Worm (Caenorhabditis elegans) whole organism, L1 larva: Measurements from ENCODE around the gene eef-1A.1.

ENCODE experiments used
- C16A3.4 ChIP-seq: fragments of 150-350 bp; optimal IDR thresholded peaks from 2 replicates; lab custom pipeline; 2014; ENCODE audit warnings: missing biosample characterization, missing genetic modification characterization
- C34B4.2 ChIP-seq: sonication (generic microtip); optimal IDR thresholded peaks from 2 replicates; lab custom pipeline; 2017; ENCODE audit warnings: mild to moderate bottlenecking, missing genetic modification characterization, missing compliant biosample characterization
- aly-2 ChIP-seq: fragments of 150-350 bp; optimal IDR thresholded peaks from 2 replicates; lab custom pipeline; 2014; ENCODE audit warnings: missing biosample characterization, missing genetic modification characterization
- ama-1 ChIP-seq: fragments of 150-350 bp; optimal IDR thresholded peaks from 2 replicates; lab custom pipeline; 2014
- ceh-63 ChIP-seq: fragments of 200-800 bp; sonication (Bioruptor generic); optimal IDR thresholded peaks from 2 replicates; lab custom pipeline; 2018; ENCODE audit warnings: mild to moderate bottlenecking, missing genetic modification characterization, missing compliant biosample characterization
- ceh-8 ChIP-seq: fragments of 200-800 bp; sonication (Bioruptor generic); optimal IDR thresholded peaks from 2 replicates; lab custom pipeline; 2018; ENCODE audit warnings: mild to moderate bottlenecking, missing genetic modification characterization, moderate library complexity, missing compliant biosample characterization
- ceh-82 ChIP-seq, 3 experiments: fragments of 150-350 bp in 1 of 3; sonication (generic microtip) in 2 of 3; optimal IDR thresholded peaks; 2 replicates each; lab custom pipeline; 2014 to 2017; ENCODE audit warnings: missing biosample characterization in 3 of 3, missing genetic modification characterization in 3 of 3
- ceh-88 ChIP-seq: fragments of 200-800 bp; sonication (Bioruptor generic); IDR thresholded peaks from 2 replicates; pipeline ENCODE4 v1.3.6; 2022; ENCODE audit warnings: missing genetic modification characterization, missing compliant biosample characterization
- ceh-90 ChIP-seq: sonication (generic microtip); optimal IDR thresholded peaks from 2 replicates; lab custom pipeline; 2016; ENCODE audit warnings: missing genetic modification characterization, missing compliant biosample characterization
- ces-1 ChIP-seq: fragments of 150-350 bp; optimal IDR thresholded peaks from 2 replicates; lab custom pipeline; 2014; ENCODE audit warnings: missing biosample characterization, missing genetic modification reagents, missing genetic modification characterization
- dpl-1 ChIP-seq, 3 experiments: fragments of 150-350 bp in 2 of 3; sonication (generic microtip) in 1 of 3; optimal IDR thresholded peaks; 2 replicates each; lab custom pipeline; 2014 to 2017; ENCODE audit warnings: missing biosample characterization in 3 of 3, missing genetic modification characterization in 3 of 3, missing genetic modification reagents in 3 of 3
- dsc-1 ChIP-seq: sonication (generic microtip); optimal IDR thresholded peaks from 2 replicates; lab custom pipeline; 2016; ENCODE audit warnings: mild to moderate bottlenecking, missing genetic modification characterization, missing compliant biosample characterization
- efl-1 ChIP-seq, 4 experiments: fragments of 150-350 bp; optimal IDR thresholded peaks in 3 of 4; peaks in 1 of 4; 1 replicate in 1 of 4; 2 replicates in 3 of 4; lab custom pipeline; 2014; ENCODE audit warnings: missing biosample characterization in 2 of 4, missing genetic modification characterization in 2 of 4, missing genetic modification reagents in 2 of 4
- egl-27 ChIP-seq, 2 experiments: fragments of 150-350 bp in 1 of 2; sonication (generic microtip); optimal IDR thresholded peaks; 3 replicates each; lab custom pipeline; 2017 to 2018; ENCODE audit warnings: missing biosample characterization in 2 of 2, missing genetic modification characterization in 2 of 2, missing genetic modification reagents in 2 of 2
- elt-2 ChIP-seq: sonication (generic microtip); optimal IDR thresholded peaks from 2 replicates; lab custom pipeline; 2016; ENCODE audit warnings: missing genetic modification characterization, mild to moderate bottlenecking, inconsistent platforms, missing compliant biosample characterization, missing genetic modification reagents
- elt-3 ChIP-seq, 6 experiments: fragments of 150-350 bp in 1 of 6; sonication (generic microtip); optimal IDR thresholded peaks; 2 replicates each; lab custom pipeline; 2017 to 2018; ENCODE audit warnings: missing biosample characterization in 6 of 6, missing genetic modification characterization in 6 of 6, inconsistent platforms in 1 of 6
- fkh-10 ChIP-seq: sonication (generic microtip); optimal IDR thresholded peaks from 2 replicates; lab custom pipeline; 2017; ENCODE audit warnings: missing biosample characterization, missing genetic modification reagents, missing genetic modification characterization
- fkh-8 ChIP-seq: sonication (generic microtip); optimal IDR thresholded peaks from 2 replicates; lab custom pipeline; 2016; ENCODE audit warnings: mild to moderate bottlenecking, missing genetic modification characterization, missing compliant biosample characterization
- grh-1 ChIP-seq: fragments of 200-800 bp; sonication (Bioruptor generic); IDR thresholded peaks from 2 replicates; pipeline ENCODE4 v1.3.6; 2022; ENCODE audit warnings: missing genetic modification reagents, missing genetic modification characterization, missing compliant biosample characterization
- hlh-17 ChIP-seq: fragments of 200-800 bp; sonication (Bioruptor generic); optimal IDR thresholded peaks from 2 replicates; lab custom pipeline; 2018; ENCODE audit warnings: missing genetic modification characterization, mild to moderate bottlenecking, missing compliant biosample characterization, moderate library complexity, borderline replicate concordance
- hlh-4 ChIP-seq: sonication (generic microtip); optimal IDR thresholded peaks from 2 replicates; lab custom pipeline; 2016; ENCODE audit warnings: mild to moderate bottlenecking, missing genetic modification characterization, missing compliant biosample characterization
- hpl-2 ChIP-seq: fragments of 150-350 bp; optimal IDR thresholded peaks from 2 replicates; lab custom pipeline; 2014; ENCODE audit warnings: missing biosample characterization, missing genetic modification reagents, missing genetic modification characterization
- lin-13 ChIP-seq: fragments of 150-350 bp; optimal IDR thresholded peaks from 2 replicates; lab custom pipeline; 2014; ENCODE audit warnings: missing biosample characterization, missing genetic modification reagents, missing genetic modification characterization
- lin-14 ChIP-seq: fragments of 200-800 bp; sonication (Bioruptor generic); optimal IDR thresholded peaks from 2 replicates; lab custom pipeline; 2018; ENCODE audit warnings: mild to moderate bottlenecking, missing genetic modification characterization, moderate library complexity, missing compliant biosample characterization
- lin-35 ChIP-seq, 2 experiments: fragments of 150-350 bp; optimal IDR thresholded peaks; 2 replicates each; lab custom pipeline; 2014; ENCODE audit warnings: missing biosample characterization in 2 of 2, missing genetic modification characterization in 2 of 2, missing genetic modification reagents in 2 of 2
- lin-39 ChIP-seq: fragments of 150-350 bp; optimal IDR thresholded peaks from 2 replicates; lab custom pipeline; 2014; ENCODE audit warnings: missing biosample characterization, missing genetic modification reagents, missing genetic modification characterization
- lir-3 ChIP-seq: sonication (generic microtip); optimal IDR thresholded peaks from 2 replicates; lab custom pipeline; 2016; ENCODE audit warnings: mild to moderate bottlenecking, missing genetic modification characterization, moderate library complexity, missing compliant biosample characterization; ENCODE audit not compliant: poor library complexity
- mdl-1 ChIP-seq, 2 experiments: fragments of 150-350 bp; optimal IDR thresholded peaks; 2 replicates each; lab custom pipeline; 2014 to 2017; ENCODE audit warnings: missing biosample characterization in 2 of 2, missing genetic modification characterization in 2 of 2, inconsistent platforms in 1 of 2
- mef-2 ChIP-seq: fragments of 150-350 bp; optimal IDR thresholded peaks from 2 replicates; lab custom pipeline; 2014; ENCODE audit warnings: missing biosample characterization, missing genetic modification characterization
- mep-1 ChIP-seq: fragments of 150-350 bp; optimal IDR thresholded peaks from 2 replicates; lab custom pipeline; 2014; ENCODE audit warnings: missing biosample characterization, missing genetic modification characterization
- nhr-12 ChIP-seq: sonication (generic microtip); optimal IDR thresholded peaks from 2 replicates; lab custom pipeline; 2017; ENCODE audit warnings: missing biosample characterization, missing genetic modification characterization
- nhr-19 ChIP-seq: fragments of 200-800 bp; sonication (Bioruptor generic); conservative IDR thresholded peaks from 2 replicates; pipeline ENCODE4 v1.3.6; 2022; ENCODE audit warnings: missing genetic modification characterization, missing compliant biosample characterization
- nhr-28 ChIP-seq: fragments of 150-350 bp; optimal IDR thresholded peaks from 2 replicates; lab custom pipeline; 2014; ENCODE audit warnings: missing biosample characterization, missing genetic modification characterization
- nhr-47 ChIP-seq: sonication (generic microtip); optimal IDR thresholded peaks from 2 replicates; lab custom pipeline; 2016; ENCODE audit warnings: mild to moderate bottlenecking, missing genetic modification characterization, moderate library complexity, missing compliant biosample characterization
- nhr-76 ChIP-seq: sonication (generic microtip); optimal IDR thresholded peaks from 2 replicates; lab custom pipeline; 2017; ENCODE audit warnings: missing biosample characterization, missing genetic modification characterization
- nhr-77 ChIP-seq: fragments of 150-350 bp; optimal IDR thresholded peaks from 2 replicates; lab custom pipeline; 2014; ENCODE audit warnings: missing biosample characterization, missing genetic modification characterization
- nhr-85 ChIP-seq: sonication (generic microtip); peaks from one replicate; lab custom pipeline; 2016; ENCODE audit warnings: missing genetic modification characterization, inconsistent platforms, missing compliant biosample characterization
- pag-3 ChIP-seq: sonication (generic microtip); optimal IDR thresholded peaks from 2 replicates; lab custom pipeline; 2017; ENCODE audit warnings: missing genetic modification characterization, mild to moderate bottlenecking, missing compliant biosample characterization, antibody characterized with exemption, borderline replicate concordance; ENCODE audit not compliant: insufficient read depth
- rnt-1 ChIP-seq: sonication (generic microtip); optimal IDR thresholded peaks from 2 replicates; lab custom pipeline; 2016; ENCODE audit warnings: mild to moderate bottlenecking, missing genetic modification characterization, moderate library complexity, missing compliant biosample characterization
- snpc-4 ChIP-seq: fragments of 150-350 bp; optimal IDR thresholded peaks from 2 replicates; lab custom pipeline; 2014; ENCODE audit warnings: missing biosample characterization, missing genetic modification characterization
- snu-23 ChIP-seq: sonication (generic microtip); optimal IDR thresholded peaks from 2 replicates; lab custom pipeline; 2016; ENCODE audit warnings: missing genetic modification characterization, missing compliant biosample characterization
- sox-4 ChIP-seq: sonication (generic microtip); optimal IDR thresholded peaks from 2 replicates; lab custom pipeline; 2016; ENCODE audit warnings: missing genetic modification characterization, missing compliant biosample characterization
- sptf-1 ChIP-seq: fragments of 150-350 bp; optimal IDR thresholded peaks from 2 replicates; lab custom pipeline; 2014; ENCODE audit warnings: missing biosample characterization, missing genetic modification characterization
- sup-37 ChIP-seq: fragments of 200-800 bp; sonication (Bioruptor generic); optimal IDR thresholded peaks from 2 replicates; lab custom pipeline; 2018; ENCODE audit warnings: mild to moderate bottlenecking, missing genetic modification characterization, missing compliant biosample characterization
- tbx-2 ChIP-seq: sonication (generic microtip); optimal IDR thresholded peaks from 2 replicates; lab custom pipeline; 2016; ENCODE audit warnings: missing genetic modification characterization, missing compliant biosample characterization
- tlp-1 ChIP-seq: fragments of 150-350 bp; optimal IDR thresholded peaks from 2 replicates; lab custom pipeline; 2014; ENCODE audit warnings: missing biosample characterization, missing genetic modification characterization
- unc-130 ChIP-seq: fragments of 150-350 bp; optimal IDR thresholded peaks from 2 replicates; lab custom pipeline; 2017; ENCODE audit warnings: missing biosample characterization, missing genetic modification characterization, inconsistent platforms
- unc-62 ChIP-seq: fragments of 150-350 bp; optimal IDR thresholded peaks from 2 replicates; lab custom pipeline; 2014; ENCODE audit warnings: missing biosample characterization, missing genetic modification reagents, missing genetic modification characterization
- unc-86 ChIP-seq: sonication (generic microtip); optimal IDR thresholded peaks from 2 replicates; lab custom pipeline; 2016; ENCODE audit warnings: missing genetic modification characterization, missing compliant biosample characterization
- vab-15 ChIP-seq: sonication (generic microtip); optimal IDR thresholded peaks from 2 replicates; lab custom pipeline; 2017; ENCODE audit warnings: missing genotype, mild to moderate bottlenecking, missing genetic modification characterization, missing compliant biosample characterization
- xbp-1 ChIP-seq: sonication (generic microtip); optimal IDR thresholded peaks from 2 replicates; lab custom pipeline; 2016; ENCODE audit warnings: missing genetic modification characterization, missing compliant biosample characterization
- zag-1 ChIP-seq: fragments of 150-350 bp; optimal IDR thresholded peaks from 2 replicates; lab custom pipeline; 2014; ENCODE audit warnings: missing biosample characterization, missing genetic modification characterization
- ztf-4 ChIP-seq: fragments of 150-350 bp; optimal IDR thresholded peaks from 2 replicates; lab custom pipeline; 2014; ENCODE audit warnings: missing biosample characterization, missing genetic modification characterization

eef-1A.1 gene

DNA sequence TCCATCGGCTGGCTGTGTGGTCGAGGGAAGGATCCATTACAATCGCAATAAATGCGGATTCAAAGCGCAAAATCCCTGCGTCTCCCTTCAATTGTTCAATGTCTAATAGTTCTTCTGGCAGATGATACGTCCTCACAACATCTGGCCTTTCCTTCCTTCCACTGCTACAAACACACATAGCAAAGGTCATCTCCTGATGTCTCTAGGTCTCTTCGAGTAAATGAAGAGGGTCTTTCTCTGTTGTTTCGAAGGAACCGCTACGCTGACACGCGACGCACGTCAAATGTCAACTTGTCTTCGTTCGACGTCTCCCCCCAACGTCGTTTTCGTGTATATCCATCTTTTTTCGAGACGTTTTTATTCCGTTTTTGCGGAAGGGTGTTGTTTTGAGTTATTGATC, 7.4 kb upstream of the eef-1A.1 start (continued):
- TF ChIP-seq sup-37 (GFP tag; lab: Kevin White, UChicago) (no peak), unc-86 (tag; lab: Kevin White, UChicago) (peak; percentile 24), ceh-8 (GFP tag; lab: Kevin White, UChicago) (no peak), nhr-28 (tag; lab: Kevin White, UChicago) (no peak), xbp-1 (peak; percentile 20), dpl-1 (GFP tag; optimal IDR thresholded peaks at IDR 0.05; lab: Kevin White, UChicago) (peak; percentile 55 to 58 (median 55)), rnt-1 (tag; lab: Kevin White, UChicago) (peak; percentile 68), ceh-82 (tag; optimal IDR thresholded peaks at IDR 0.05; lab: Kevin White, UChicago) (peak in 1 of 3 experiments; percentile 32), snu-23 (peak; percentile 87), ceh-88 (no peak), elt-2 (tag; lab: Kevin White, UChicago) (no peak), hpl-2 (GFP tag; lab: Kevin White, UChicago) (no peak), elt-3 (tag; optimal IDR thresholded peaks at IDR 0.05; lab: Kevin White, UChicago) (peak in 2 of 6 experiments; percentile 17 to 65), lin-35 (GFP tag; optimal IDR thresholded peaks at IDR 0.05; lab: Kevin White, UChicago) (peak; percentile 43 to 72), mep-1 (peak; percentile 88), ceh-63 (GFP tag; lab: Kevin White, UChicago) (no peak), nhr-76 (tag; lab: Kevin White, UChicago) (no peak), nhr-77 (tag; lab: Kevin White, UChicago) (peak; percentile 47), fkh-10 (GFP tag; lab: Kevin White, UChicago) (no peak), mdl-1 (tag; optimal IDR thresholded peaks at IDR 0.05; lab: Kevin White, UChicago) (peak in 1 of 2 experiments; percentile 35), ceh-90 (tag; lab: Kevin White, UChicago) (no peak), vab-15 (tag; lab: Kevin White, UChicago) (no peak), egl-27 (tag; optimal IDR thresholded peaks at IDR 0.05; lab: Kevin White, UChicago) (peak in 1 of 2 experiments; percentile 0), tbx-2 (peak; percentile 79), ces-1 (GFP tag; lab: Kevin White, UChicago) (no peak), nhr-85 (tag; lab: Kevin White, UChicago) (peak; percentile 92), zag-1 (tag; lab: Kevin White, UChicago) (no peak), nhr-47 (tag; lab: Kevin White, UChicago) (peak; percentile 49), fkh-8 (tag; lab: Kevin White, UChicago) (no peak), unc-62 (GFP tag; lab: Kevin White, UChicago) (peak; percentile 80), tlp-1 (tag; lab: Kevin White, UChicago) (no peak), dsc-1 (tag; lab: Kevin White, UChicago) (peak; percentile 78), unc-130 (peak; percentile 75), nhr-12 (tag; lab: Kevin White, UChicago) (no peak), efl-1 (optimal IDR thresholded peaks at IDR 0.05; lab: Kevin White, UChicago) (peak; percentile 48 to 62), efl-1 (GFP tag; optimal IDR thresholded peaks at IDR 0.05 in 1 of 2; lab: Kevin White, UChicago) (peak; percentile 40 to 82), lir-3 (tag; lab: Kevin White, UChicago) (no peak), lin-13 (GFP tag; lab: Kevin White, UChicago) (peak; percentile 69), aly-2 (tag; lab: Kevin White, UChicago) (peak; percentile 11), lin-39 (tag; lab: Kevin White, UChicago) (no peak), sox-4 (no peak), C34B4.2 (tag; lab: Kevin White, UChicago) (no peak), C16A3.4 (tag; lab: Kevin White, UChicago) (peak; percentile 78), lin-14 (GFP tag; lab: Kevin White, UChicago) (peak; percentile 91), snpc-4 (tag; lab: Kevin White, UChicago) (peak; percentile 31), sptf-1 (tag; lab: Kevin White, UChicago) (no peak), mef-2 (tag; lab: Kevin White, UChicago) (no peak), ama-1 (lab: Kevin White, UChicago) (no peak), nhr-19 (GFP tag; lab: Robert Waterston, UW) (peak; percentile 62), hlh-17 (GFP tag; lab: Kevin White, UChicago) (no peak), ztf-4 (peak; percentile 47), hlh-4 (tag; lab: Kevin White, UChicago) (no peak), grh-1 (GFP tag; lab: Robert Waterston, UW) (no peak), pag-3 (no peak)
